Worm (Caenorhabditis elegans) whole organism, midembryonic: ENCODE measurements around the gene F44E2.10.

Source experiments
- T22C8.4 ChIP-seq: fragments of 200-800 bp; sonication (Bioruptor generic); IDR thresholded peaks from 2 replicates; pipeline ENCODE4 v1.3.6; 2022; ENCODE audit warnings: missing genetic modification characterization, missing compliant biosample characterization
- cog-1 ChIP-seq: sonication (generic microtip); optimal IDR thresholded peaks from 2 replicates; lab custom pipeline; 2016; ENCODE audit warnings: missing genetic modification characterization, missing compliant biosample characterization
- flt-1 ChIP-seq: fragments of 200-800 bp; sonication (Bioruptor generic); IDR thresholded peaks from 2 replicates; pipeline ENCODE4 v1.3.6; 2022; ENCODE audit warnings: missing genetic modification characterization, missing compliant biosample characterization
- klf-2 ChIP-seq: fragments of 200-800 bp; sonication (Bioruptor generic); conservative IDR thresholded peaks from 2 replicates; pipeline ENCODE4 v1.3.6; 2022; ENCODE audit warnings: missing genetic modification reagents, missing genetic modification characterization, missing compliant biosample characterization
- med-1 ChIP-seq: sonication (generic microtip); optimal IDR thresholded peaks from 2 replicates; lab custom pipeline; 2017; ENCODE audit warnings: missing genetic modification characterization, mild to moderate bottlenecking, missing compliant biosample characterization, antibody characterized with exemption, missing genetic modification reagents; ENCODE audit not compliant: insufficient read depth
- ref-1 ChIP-seq: fragments of 200-800 bp; sonication (Bioruptor generic); conservative IDR thresholded peaks from 2 replicates; pipeline ENCODE4 v1.3.6; 2022; ENCODE audit warnings: missing genetic modification reagents, missing genetic modification characterization, missing compliant biosample characterization
- tab-1 ChIP-seq: fragments of 200-800 bp; sonication (Bioruptor generic); IDR thresholded peaks from 2 replicates; pipeline ENCODE4 v1.3.6; 2022; ENCODE audit warnings: missing genetic modification characterization, missing compliant biosample characterization
- ztf-23 ChIP-seq: fragments of 200-800 bp; sonication (Bioruptor generic); IDR thresholded peaks from 2 replicates; pipeline ENCODE4 v1.3.6; 2022; ENCODE audit warnings: missing genetic modification reagents, missing genetic modification characterization, missing compliant biosample characterization
- ztf-29 ChIP-seq: fragments of 200-800 bp; sonication (Bioruptor generic); IDR thresholded peaks from 2 replicates; pipeline ENCODE4 v1.3.6; 2022; ENCODE audit warnings: missing genetic modification reagents, missing genetic modification characterization, missing compliant biosample characterization

The F44E2.10 gene

DNA sequence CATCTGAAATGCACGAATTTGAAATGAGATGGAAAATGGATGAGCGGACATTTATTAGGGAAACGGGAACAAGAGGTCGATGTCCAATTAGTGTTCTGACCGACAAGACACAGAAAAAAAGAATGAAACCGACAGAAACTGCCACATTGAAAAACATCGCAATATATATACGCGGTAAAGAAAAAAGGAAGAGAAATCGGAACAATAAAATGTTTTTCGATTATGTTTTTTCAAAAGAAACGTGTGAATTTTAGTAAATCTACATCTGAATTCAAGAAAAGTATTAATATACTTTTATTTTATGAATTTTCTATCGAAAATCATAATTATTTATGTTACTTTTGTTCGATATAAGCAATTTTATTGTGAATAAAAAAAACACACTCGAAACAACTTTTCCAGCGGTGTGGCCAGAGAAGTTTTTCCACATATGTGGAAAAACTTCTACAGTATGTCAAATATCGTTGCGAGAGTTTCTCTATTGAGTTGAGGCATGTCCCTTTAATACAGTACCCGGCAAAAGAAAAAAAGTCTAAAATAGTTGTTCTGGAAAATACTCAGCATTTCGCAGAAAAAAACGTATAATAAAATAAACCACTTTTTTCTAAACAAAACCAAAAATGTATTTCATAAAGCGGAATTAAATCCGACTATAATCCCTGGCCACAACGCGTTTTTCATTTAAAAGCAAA lies at the start of gene F44E2.10:
Gene F44E2.10, minus strand, starts transcription at position 51 of the 692 bp plus-strand sequence.
- no peak for TF ChIP-seq flt-1 (GFP tag; lab: Robert Waterston, UW)
- no peak for TF ChIP-seq klf-2 (GFP tag; lab: Robert Waterston, UW)
- no peak for TF ChIP-seq ztf-29 (GFP tag; lab: Robert Waterston, UW)
- TF ChIP-seq med-1 (GFP tag; lab: Kevin White, UChicago), result no peak

ce11 chrIII:8878960-8879359 lies 48.1 kb upstream of the F44E2.10 start:
- no peak for TF ChIP-seq cog-1 (tag; lab: Kevin White, UChicago)
- no peak for TF ChIP-seq tab-1 (GFP tag; lab: Robert Waterston, UW)
- no peak for TF ChIP-seq flt-1 (GFP tag; lab: Robert Waterston, UW)
- TF ChIP-seq ztf-29 (GFP tag; lab: Robert Waterston, UW), result no peak
- TF ChIP-seq med-1 (GFP tag; lab: Kevin White, UChicago), result no peak
- no peak for TF ChIP-seq T22C8.4 (GFP tag; lab: Robert Waterston, UW)
- TF ChIP-seq ref-1 (GFP tag; lab: Robert Waterston, UW), result no peak
- TF ChIP-seq klf-2 (GFP tag; lab: Robert Waterston, UW), result no peak
- TF ChIP-seq ztf-23 (GFP tag; lab: Robert Waterston, UW), result no peak

DNA sequence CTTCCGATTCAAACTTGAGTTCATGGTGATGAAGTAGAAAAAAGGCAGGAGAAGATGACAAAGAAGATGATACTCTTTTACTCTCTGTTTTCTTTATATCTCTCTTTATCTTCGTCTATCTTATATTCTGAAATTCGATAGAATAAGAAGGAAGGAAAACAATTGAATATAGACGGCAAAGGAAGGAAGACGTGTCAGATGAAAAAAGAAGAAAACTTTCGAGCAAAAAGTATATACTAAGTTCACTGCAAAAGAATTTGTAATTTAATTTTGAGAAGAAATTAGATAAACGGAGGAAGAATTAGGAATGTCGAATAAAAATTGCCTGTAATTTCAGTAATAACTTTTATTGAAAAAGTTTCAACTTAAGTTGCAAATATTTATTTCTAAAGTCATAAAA lies 46.1 kb upstream of the F44E2.10 start, which contains the start of gene K01F9.2:
Gene K01F9.2, minus strand, starts transcription at position 127 of the 400 bp plus-strand sequence.
- TF ChIP-seq med-1 (GFP tag; lab: Kevin White, UChicago), result no peak
- TF ChIP-seq tab-1 (GFP tag; lab: Robert Waterston, UW), result no peak
- no peak for TF ChIP-seq flt-1 (GFP tag; lab: Robert Waterston, UW)
- no peak for TF ChIP-seq cog-1 (tag; lab: Kevin White, UChicago)
- TF ChIP-seq ztf-23 (GFP tag; lab: Robert Waterston, UW), result no peak
- TF ChIP-seq T22C8.4 (GFP tag; lab: Robert Waterston, UW), result no peak
- TF ChIP-seq ztf-29 (GFP tag; lab: Robert Waterston, UW), result no peak
- TF ChIP-seq klf-2 (GFP tag; lab: Robert Waterston, UW), result no peak
- TF ChIP-seq ref-1 (GFP tag; lab: Robert Waterston, UW), result no peak

ce11 chrIII:8873990-8874668 lies 43.2 kb upstream of the F44E2.10 start:
- TF ChIP-seq tab-1 (GFP tag; lab: Robert Waterston, UW), result 0 out of 2 replicates have a peak, but pooled peaks have one; percentile 61
- TF ChIP-seq klf-2 (GFP tag; lab: Robert Waterston, UW), result no peak
- peak; percentile 85 for TF ChIP-seq cog-1 (tag; lab: Kevin White, UChicago)
- TF ChIP-seq flt-1 (GFP tag; lab: Robert Waterston, UW), result peak; percentile 65; the same call in 1 of the 2 replicates
- peak; percentile 56; the same call in 1 of the 2 replicates for TF ChIP-seq ztf-23 (GFP tag; lab: Robert Waterston, UW)
- no peak for TF ChIP-seq T22C8.4 (GFP tag; lab: Robert Waterston, UW)
- no peak for TF ChIP-seq ref-1 (GFP tag; lab: Robert Waterston, UW)

DNA sequence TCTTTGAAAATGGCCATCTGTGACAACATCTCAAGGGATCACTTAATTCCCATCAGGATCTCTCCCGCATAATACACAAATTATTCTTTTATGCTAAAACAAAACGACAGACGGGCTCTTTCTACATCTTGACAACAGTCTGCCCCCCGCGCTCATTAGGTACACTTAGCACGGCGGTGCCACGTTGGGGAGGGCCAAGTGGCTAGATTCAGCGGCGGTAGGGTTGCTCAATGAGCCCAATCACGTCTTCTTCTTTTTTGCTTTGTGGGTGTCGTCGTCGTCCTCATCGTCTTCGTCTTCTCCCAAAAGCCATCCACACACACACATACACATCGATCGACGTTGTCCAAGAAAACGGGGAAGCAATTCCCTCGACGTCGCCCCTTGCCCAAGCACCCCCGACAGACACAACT lies 42.1 kb upstream of the F44E2.10 start:
- TF ChIP-seq ztf-23 (GFP tag; lab: Robert Waterston, UW) (no peak; the same call in 1 of the 2 replicates), ztf-29 (GFP tag; lab: Robert Waterston, UW) (no peak), T22C8.4 (GFP tag; lab: Robert Waterston, UW) (peak; percentile 58; the same call in 1 of the 2 replicates), cog-1 (tag; lab: Kevin White, UChicago) (peak; percentile 1), tab-1 (GFP tag; lab: Robert Waterston, UW) (no peak), flt-1 (GFP tag; lab: Robert Waterston, UW) (0 out of 2 replicates have a peak, but pooled peaks have one; percentile 41), med-1 (GFP tag; lab: Kevin White, UChicago) (no peak)

DNA sequence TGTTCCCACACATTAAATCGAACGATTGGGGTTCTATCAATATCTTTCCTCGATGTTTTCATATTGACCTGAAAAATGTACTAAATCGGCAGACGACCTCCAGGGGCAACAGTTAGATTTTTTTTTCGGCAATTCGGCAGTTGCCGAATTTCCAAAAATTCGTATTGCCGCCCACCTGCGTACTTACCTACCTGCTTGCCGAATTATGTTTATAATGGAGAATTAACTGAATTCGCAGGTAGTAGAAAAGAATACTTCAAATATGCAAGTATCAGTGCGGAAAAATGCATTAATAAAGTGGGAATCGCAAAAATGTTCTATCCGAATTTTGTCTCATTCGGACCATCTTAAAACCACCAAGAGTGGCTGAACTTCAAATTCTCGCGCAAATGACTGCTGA lies 38.8 kb upstream of the F44E2.10 start:
- TF ChIP-seq tab-1 (GFP tag; lab: Robert Waterston, UW) (no peak), med-1 (GFP tag; lab: Kevin White, UChicago) (no peak), T22C8.4 (GFP tag; lab: Robert Waterston, UW) (no peak), ztf-23 (GFP tag; lab: Robert Waterston, UW) (no peak), ref-1 (GFP tag; lab: Robert Waterston, UW) (no peak), ztf-29 (GFP tag; lab: Robert Waterston, UW) (no peak), cog-1 (tag; lab: Kevin White, UChicago) (no peak), klf-2 (GFP tag; lab: Robert Waterston, UW) (no peak), flt-1 (GFP tag; lab: Robert Waterston, UW) (no peak)

- TF ChIP-seq T22C8.4 (GFP tag; lab: Robert Waterston, UW) (no peak), tab-1 (GFP tag; lab: Robert Waterston, UW) (no peak), ref-1 (GFP tag; lab: Robert Waterston, UW) (no peak), klf-2 (GFP tag; lab: Robert Waterston, UW) (no peak), cog-1 (tag; lab: Kevin White, UChicago) (no peak), ztf-23 (GFP tag; lab: Robert Waterston, UW) (no peak), ztf-29 (GFP tag; lab: Robert Waterston, UW) (no peak), flt-1 (GFP tag; lab: Robert Waterston, UW) (no peak), med-1 (GFP tag; lab: Kevin White, UChicago) (no peak)
These were observed 37.2 kb upstream of the F44E2.10 start for ce11 chrIII:8867922-8868655.
